Worm (Caenorhabditis elegans): ENCODE data around the gene srv-26.

- TF ChIP-seq aly-2 (tag; optimal IDR thresholded peaks at IDR 0.05) (no peak), isw-1 (GFP tag; IDR thresholded peaks at IDR 0.05) (no peak), unc-62 (GFP tag; optimal IDR thresholded peaks at IDR 0.05) (no peak)
Measured at ce11 chrIV:6258967-6259366, 42.7 kb downstream of the srv-26 start.
